Worm (Caenorhabditis elegans) whole organism, L4/young adult: ENCODE results near the gene ctsa-1.2.

Source experiments
- W03F9.2 ChIP-seq: fragments of 150-350 bp; optimal IDR thresholded peaks from 2 replicates; lab custom pipeline; 2014; ENCODE audit warnings: missing biosample characterization, missing genetic modification characterization
- him-1 ChIP-seq: sonication (generic microtip); optimal IDR thresholded peaks from 2 replicates; lab custom pipeline; 2016; ENCODE audit warnings: missing genotype, missing genetic modification reagents, missing genetic modification characterization, missing compliant biosample characterization

DNA sequence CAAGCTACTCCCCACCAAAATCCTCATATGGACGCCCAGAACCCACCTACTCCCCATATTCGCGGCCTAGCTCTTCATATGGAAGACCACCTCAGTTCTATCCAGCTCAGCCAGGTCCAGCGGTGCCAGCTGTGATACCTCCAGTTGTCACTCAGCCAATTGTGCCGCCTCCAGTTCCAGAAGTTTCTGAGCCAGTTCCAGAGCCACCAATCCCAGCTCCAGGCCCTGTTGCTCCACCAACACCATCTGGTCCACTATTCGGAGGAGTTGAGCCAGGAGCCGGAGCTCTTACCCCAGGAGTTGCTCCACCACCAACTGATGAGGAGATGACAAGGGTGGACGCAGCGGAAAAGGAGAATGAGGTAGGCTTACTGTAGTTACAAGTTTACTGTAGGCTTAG is 17.6 kb upstream of the ctsa-1.2 start:
- TF ChIP-seq W03F9.2 (tag; lab: Kevin White, UChicago) (no peak), him-1 (tag; lab: Kevin White, UChicago) (no peak)
